Fruit fly (Drosophila melanogaster): ENCODE results near the gene CG43057.

DNA sequence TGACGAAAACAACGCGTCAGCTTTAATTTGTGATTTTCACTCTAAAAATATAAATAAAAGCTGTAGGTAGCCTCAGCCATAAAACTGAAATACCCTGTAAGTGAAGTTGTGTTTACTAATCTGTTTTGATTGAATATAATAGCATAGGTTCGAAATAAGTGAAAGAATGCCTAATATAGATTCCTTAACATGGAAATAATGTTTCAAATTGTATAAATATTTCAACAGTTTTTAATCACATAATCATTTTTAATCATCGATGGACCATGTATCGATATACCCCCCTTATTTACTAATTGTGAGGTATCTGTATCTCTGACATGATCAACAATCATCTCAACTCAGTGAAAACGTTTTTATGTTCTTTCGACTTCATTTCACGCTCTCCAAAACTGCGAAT lies 11.6 kb upstream of the CG43057 start:
- TF ChIP-seq CG8478 (optimal IDR thresholded peaks at IDR 0.05) (no peak), CTCF (optimal IDR thresholded peaks at IDR 0.05) (no peak)

Data from S2 (cell line).